Worm (Caenorhabditis elegans) whole organism, mixed stage, embryonic: ENCODE data around the gene mrpl-46.

Experiments used
- blmp-1 ChIP-seq: fragments of 150-350 bp; optimal IDR thresholded peaks from 2 replicates; lab custom pipeline; 2014; ENCODE audit warnings: missing biosample characterization, missing genetic modification characterization
- ceh-43 ChIP-seq: fragments of 200-800 bp; sonication (Bioruptor generic); optimal IDR thresholded peaks from 2 replicates; lab custom pipeline; 2018; ENCODE audit warnings: mild to moderate bottlenecking, missing genetic modification characterization, moderate library complexity, missing compliant biosample characterization
- lin-13 ChIP-seq: fragments of 150-350 bp; optimal IDR thresholded peaks from 2 replicates; lab custom pipeline; 2014; ENCODE audit warnings: missing biosample characterization, missing genetic modification characterization
- lsy-2 ChIP-seq: fragments of 150-350 bp; optimal IDR thresholded peaks from 2 replicates; lab custom pipeline; 2014; ENCODE audit warnings: missing biosample characterization, missing genetic modification characterization
- mep-1 ChIP-seq: fragments of 150-350 bp; optimal IDR thresholded peaks from 2 replicates; lab custom pipeline; 2017; ENCODE audit warnings: missing biosample characterization, missing genetic modification reagents, missing genetic modification characterization, inconsistent platforms
- nhr-237 ChIP-seq: fragments of 150-350 bp; optimal IDR thresholded peaks from 2 replicates; lab custom pipeline; 2014; ENCODE audit warnings: missing biosample characterization, missing genetic modification characterization
- nhr-28 ChIP-seq: fragments of 150-350 bp; optimal IDR thresholded peaks from 2 replicates; lab custom pipeline; 2014; ENCODE audit warnings: missing biosample characterization, missing genetic modification characterization
- nhr-76 ChIP-seq: sonication (generic microtip); optimal IDR thresholded peaks from 2 replicates; lab custom pipeline; 2017; ENCODE audit warnings: missing biosample characterization, missing genetic modification characterization
- snpc-4 ChIP-seq: fragments of 150-350 bp; optimal IDR thresholded peaks from 2 replicates; lab custom pipeline; 2014; ENCODE audit warnings: missing biosample characterization, missing genetic modification characterization
- unc-62 ChIP-seq: fragments of 150-350 bp; optimal IDR thresholded peaks from 2 replicates; lab custom pipeline; 2014; ENCODE audit warnings: missing biosample characterization, missing genetic modification reagents, missing genetic modification characterization
- ztf-11 ChIP-seq: fragments of 150-350 bp; optimal IDR thresholded peaks from 2 replicates; lab custom pipeline; 2014; ENCODE audit warnings: missing biosample characterization, missing genetic modification characterization

ce11 chrIV:773580-773979 is 27.0 kb upstream of the mrpl-46 start:
- TF ChIP-seq snpc-4 (tag; lab: Kevin White, UChicago) = no peak
- TF ChIP-seq nhr-76 (tag; lab: Kevin White, UChicago) = no peak
- no peak for TF ChIP-seq ztf-11 (tag; lab: Kevin White, UChicago)
- TF ChIP-seq unc-62 = no peak
- no peak for TF ChIP-seq mep-1 (tag; lab: Kevin White, UChicago)
- TF ChIP-seq lsy-2 (tag; lab: Kevin White, UChicago) = no peak
- no peak for TF ChIP-seq lin-13 (tag; lab: Kevin White, UChicago)
- no peak for TF ChIP-seq ceh-43 (GFP tag; lab: Kevin White, UChicago)
- no peak for TF ChIP-seq blmp-1 (tag; lab: Kevin White, UChicago)
- TF ChIP-seq nhr-28 (tag; lab: Kevin White, UChicago) = no peak
- no peak for TF ChIP-seq nhr-237
